Fruit fly (Drosophila melanogaster) whole organism, embryonic: ENCODE measurements around the gene CG17786.

Experiments used
- Adf1 ChIP-seq: fragments of 200-800 bp; sonication (Bioruptor generic); IDR thresholded peaks from 2 replicates; pipeline ENCODE4 v1.3.6; 2022; ENCODE audit warnings: missing biosample characterization, missing genetic modification characterization
- Aef1 ChIP-seq: fragments of 200-800 bp; sonication (Bioruptor generic); IDR thresholded peaks from 3 replicates; pipeline ENCODE4 v1.3.6; 2022; ENCODE audit warnings: missing biosample characterization, missing genetic modification characterization
- Blimp-1 ChIP-seq: fragments of 200-800 bp; sonication (Bioruptor generic); optimal IDR thresholded peaks from 3 replicates; lab custom pipeline; 2018; ENCODE audit warnings: missing biosample characterization, missing genetic modification characterization, mild to moderate bottlenecking, moderate library complexity, missing genetic modification reagents
- CG1024 ChIP-seq: fragments of 200-800 bp; sonication (Bioruptor generic); IDR thresholded peaks from 2 replicates; pipeline ENCODE4 v1.3.6; 2022; ENCODE audit warnings: missing biosample characterization, missing genetic modification characterization
- CG10267 ChIP-seq: fragments of 200-800 bp; sonication (Bioruptor generic); optimal IDR thresholded peaks from 2 replicates; lab custom pipeline; 2018; ENCODE audit warnings: missing biosample characterization, mild to moderate bottlenecking, missing genetic modification characterization, moderate library complexity
- CG10654 ChIP-seq: fragments of 200-800 bp; sonication (Bioruptor generic); optimal IDR thresholded peaks from 2 replicates; lab custom pipeline; 2016; ENCODE audit warnings: missing biosample characterization, missing genetic modification characterization
- CG11398 ChIP-seq: fragments of 200-800 bp; sonication (Bioruptor generic); optimal IDR thresholded peaks from 2 replicates; lab custom pipeline; 2016; ENCODE audit warnings: missing biosample characterization, missing genetic modification characterization
- CG13123 ChIP-seq: fragments of 200-800 bp; sonication (Bioruptor generic); optimal IDR thresholded peaks from 2 replicates; lab custom pipeline; 2016; ENCODE audit warnings: missing biosample characterization, missing genetic modification characterization
- CG13296 ChIP-seq: fragments of 200-800 bp; sonication (Bioruptor generic); optimal IDR thresholded peaks from 3 replicates; lab custom pipeline; 2018; ENCODE audit warnings: missing biosample characterization, mild to moderate bottlenecking, missing genetic modification characterization
- CG1647 ChIP-seq: fragments of 200-800 bp; sonication (Bioruptor generic); optimal IDR thresholded peaks from 3 replicates; lab custom pipeline; 2016; ENCODE audit warnings: missing biosample characterization, missing genetic modification characterization
- CG17186 ChIP-seq: fragments of 200-800 bp; sonication (Bioruptor generic); optimal IDR thresholded peaks from 3 replicates; lab custom pipeline; 2017; ENCODE audit warnings: missing biosample characterization, missing genetic modification reagents, missing genetic modification characterization
- CG2202 ChIP-seq: fragments of 200-800 bp; sonication (Bioruptor generic); optimal IDR thresholded peaks from 2 replicates; lab custom pipeline; 2018; ENCODE audit warnings: missing biosample characterization, mild to moderate bottlenecking, missing genetic modification characterization
- CG30431 ChIP-seq: fragments of 200-800 bp; sonication (Bioruptor generic); optimal IDR thresholded peaks from 2 replicates; lab custom pipeline; 2017; ENCODE audit warnings: missing biosample characterization, missing genetic modification characterization
- CG34224 ChIP-seq: fragments of 200-800 bp; sonication (Bioruptor generic); IDR thresholded peaks from 3 replicates; pipeline ENCODE4 v1.3.6; 2022; ENCODE audit warnings: missing biosample characterization, missing genetic modification characterization; ENCODE audit not compliant: partially characterized antibody
- CG42726 ChIP-seq: fragments of 200-800 bp; sonication (Bioruptor generic); IDR thresholded peaks from 2 replicates; pipeline ENCODE4 v1.3.6; 2022; ENCODE audit warnings: missing biosample characterization, missing genetic modification characterization; ENCODE audit not compliant: partially characterized antibody
- CG6175 ChIP-seq: fragments of 200-800 bp; sonication (Bioruptor generic); IDR thresholded peaks from 3 replicates; pipeline ENCODE4 v1.3.6; 2022; ENCODE audit warnings: missing biosample characterization, missing genetic modification characterization
- CG8089 ChIP-seq: fragments of 200-800 bp; sonication (Bioruptor generic); optimal IDR thresholded peaks from 3 replicates; lab custom pipeline; 2016; ENCODE audit warnings: missing biosample characterization, missing genetic modification characterization
- CG8944 ChIP-seq: fragments of 200-800 bp; sonication (Bioruptor generic); optimal IDR thresholded peaks from 3 replicates; lab custom pipeline; 2016; ENCODE audit warnings: missing biosample characterization, missing genetic modification characterization
- CG9797 ChIP-seq: fragments of 200-800 bp; sonication (Bioruptor generic); optimal IDR thresholded peaks from 3 replicates; lab custom pipeline; 2018; ENCODE audit warnings: missing biosample characterization, mild to moderate bottlenecking, missing genetic modification characterization
- Doc3 ChIP-seq: fragments of 200-800 bp; sonication (Bioruptor generic); IDR thresholded peaks from 3 replicates; pipeline ENCODE4 v1.3.6; 2022; ENCODE audit warnings: missing biosample characterization, missing genetic modification characterization; ENCODE audit not compliant: partially characterized antibody
- Dp ChIP-seq: fragments of 200-800 bp; sonication (Bioruptor generic); optimal IDR thresholded peaks from 2 replicates; lab custom pipeline; 2018; ENCODE audit warnings: missing biosample characterization, mild to moderate bottlenecking, missing genetic modification characterization, moderate library complexity
- Elba2 ChIP-seq: fragments of 200-800 bp; sonication (Bioruptor generic); optimal IDR thresholded peaks from 3 replicates; lab custom pipeline; 2016; ENCODE audit warnings: missing biosample characterization, missing genetic modification characterization
- HHEX ChIP-seq: fragments of 200-800 bp; sonication (Bioruptor generic); optimal IDR thresholded peaks from 3 replicates; lab custom pipeline; 2017; ENCODE audit warnings: missing biosample characterization, mild to moderate bottlenecking, missing genetic modification characterization, missing genetic modification reagents
- Hsf ChIP-seq: fragments of 200-800 bp; sonication (Bioruptor generic); optimal IDR thresholded peaks from 3 replicates; lab custom pipeline; 2016; ENCODE audit warnings: missing biosample characterization, missing genetic modification characterization
- MTF-1 ChIP-seq: fragments of 200-800 bp; sonication (Bioruptor generic); optimal IDR thresholded peaks from 2 replicates; lab custom pipeline; 2018; ENCODE audit warnings: missing biosample characterization, mild to moderate bottlenecking, missing genetic modification characterization, borderline replicate concordance
- Sry-β ChIP-seq: fragments of 200-800 bp; sonication (Bioruptor generic); optimal IDR thresholded peaks from 2 replicates; lab custom pipeline; 2018; ENCODE audit warnings: missing biosample characterization, mild to moderate bottlenecking, missing genetic modification characterization, moderate library complexity
- Ssrp ChIP-seq: fragments of 200-800 bp; sonication (Bioruptor generic); optimal IDR thresholded peaks from 2 replicates; lab custom pipeline; 2018; ENCODE audit warnings: missing biosample characterization, mild to moderate bottlenecking, missing genetic modification characterization, moderate library complexity
- Xrp1 ChIP-seq: fragments of 200-800 bp; sonication (Bioruptor generic); IDR thresholded peaks from 2 replicates; pipeline ENCODE4 v1.3.6; 2022; ENCODE audit warnings: missing biosample characterization, missing genetic modification characterization
- eve ChIP-seq, 2 experiments: fragments of >200 bp; optimal IDR thresholded peaks; 2 replicates each; lab custom pipeline; 2017; ENCODE audit warnings: missing biosample characterization in 2 of 2, missing genetic modification characterization in 2 of 2
- exex ChIP-seq: fragments of 200-800 bp; sonication (Bioruptor generic); optimal IDR thresholded peaks from 4 replicates; lab custom pipeline; 2018; ENCODE audit warnings: missing biosample characterization, mild to moderate bottlenecking, missing genetic modification characterization, moderate library complexity
- gcm ChIP-seq: fragments of 200-800 bp; sonication (Bioruptor generic); optimal IDR thresholded peaks from 2 replicates; lab custom pipeline; 2019; ENCODE audit warnings: missing biosample characterization, mild to moderate bottlenecking, missing genetic modification characterization, moderate library complexity
- h ChIP-seq: fragments of >200 bp; optimal IDR thresholded peaks from 2 replicates; lab custom pipeline; 2017
- hkb ChIP-seq, 2 experiments: fragments of 200-800 bp in 1 of 2; fragments of >200 bp in 1 of 2; sonication (Bioruptor generic) in 1 of 2; IDR thresholded peaks in 1 of 2; optimal IDR thresholded peaks in 1 of 2; 2 replicates each; pipeline versions ENCODE4 v1.3.6 to Lab custom; 2017 to 2022; ENCODE audit warnings: missing biosample characterization in 1 of 2, missing genetic modification characterization in 1 of 2
- lab ChIP-seq: fragments of 200-800 bp; sonication (Bioruptor generic); optimal IDR thresholded peaks from 3 replicates; lab custom pipeline; 2017; ENCODE audit warnings: missing biosample characterization, missing genetic modification characterization, mild to moderate bottlenecking, moderate library complexity, missing genetic modification reagents
- lov ChIP-seq, 2 experiments: fragments of 200-800 bp in 1 of 2; fragments of >200 bp in 1 of 2; sonication (Bioruptor generic) in 1 of 2; IDR thresholded peaks in 1 of 2; optimal IDR thresholded peaks in 1 of 2; 2 replicates in 1 of 2; 3 replicates in 1 of 2; pipeline versions ENCODE4 v1.3.6 to Lab custom; 2017 to 2022; ENCODE audit warnings: missing biosample characterization in 1 of 2, missing genetic modification characterization in 1 of 2
- luna ChIP-seq: fragments of 200-800 bp; sonication (Bioruptor generic); optimal IDR thresholded peaks from 2 replicates; lab custom pipeline; 2016; ENCODE audit warnings: missing biosample characterization, missing genetic modification characterization
- nerfin-2 ChIP-seq: fragments of 200-800 bp; sonication (Bioruptor generic); IDR thresholded peaks from 2 replicates; pipeline ENCODE4 v1.3.6; 2022; ENCODE audit warnings: missing biosample characterization, missing genetic modification characterization; ENCODE audit not compliant: partially characterized antibody
- nom ChIP-seq: fragments of 200-800 bp; sonication (Bioruptor generic); optimal IDR thresholded peaks from 2 replicates; lab custom pipeline; 2017; ENCODE audit warnings: missing biosample characterization, missing genetic modification characterization, mild to moderate bottlenecking, moderate library complexity, missing genetic modification reagents
- org-1 ChIP-seq: fragments of 200-800 bp; sonication (Bioruptor generic); optimal IDR thresholded peaks from 2 replicates; lab custom pipeline; 2017; ENCODE audit warnings: missing biosample characterization, missing genetic modification characterization
- rib ChIP-seq: fragments of 200-800 bp; sonication (Bioruptor generic); IDR thresholded peaks from 2 replicates; pipeline ENCODE4 v1.3.6; 2022; ENCODE audit warnings: missing biosample characterization, missing genetic modification characterization
- sc ChIP-seq, 3 experiments: fragments of >200 bp in 2 of 3; fragments of 200-800 bp in 1 of 3; sonication (Bioruptor generic) in 1 of 3; optimal IDR thresholded peaks; 2 replicates in 2 of 3; 3 replicates in 1 of 3; lab custom pipeline; 2017; ENCODE audit warnings: mild to moderate bottlenecking in 1 of 3, missing biosample characterization in 1 of 3, missing genetic modification characterization in 1 of 3, missing genetic modification reagents in 1 of 3
- slou ChIP-seq: fragments of 200-800 bp; sonication (Bioruptor generic); optimal IDR thresholded peaks from 3 replicates; lab custom pipeline; 2016; ENCODE audit warnings: missing biosample characterization, missing genetic modification characterization
- slp2 ChIP-seq: fragments of 200-800 bp; sonication (Bioruptor generic); optimal IDR thresholded peaks from 2 replicates; lab custom pipeline; 2016; ENCODE audit warnings: missing biosample characterization, missing genetic modification characterization
- sqz ChIP-seq: fragments of 200-800 bp; sonication (Bioruptor generic); optimal IDR thresholded peaks from 3 replicates; lab custom pipeline; 2018; ENCODE audit warnings: missing biosample characterization, mild to moderate bottlenecking, missing genetic modification characterization
- sug ChIP-seq: fragments of 200-800 bp; optimal IDR thresholded peaks from 2 replicates; lab custom pipeline; 2019; ENCODE audit warnings: missing biosample characterization, mild to moderate bottlenecking, missing genetic modification characterization, moderate library complexity
- tap ChIP-seq: fragments of 200-800 bp; optimal IDR thresholded peaks from 3 replicates; lab custom pipeline; 2019; ENCODE audit warnings: missing biosample characterization, mild to moderate bottlenecking, missing genetic modification characterization, moderate library complexity
- tgo ChIP-seq: fragments of 200-800 bp; sonication (Bioruptor generic); IDR thresholded peaks from 3 replicates; pipeline ENCODE4 v1.3.6; 2022; ENCODE audit warnings: missing biosample characterization, missing genetic modification characterization
- tio ChIP-seq: fragments of 200-800 bp; sonication (Bioruptor generic); optimal IDR thresholded peaks from 2 replicates; lab custom pipeline; 2017; ENCODE audit warnings: missing biosample characterization, missing genetic modification characterization, inconsistent platforms
- z ChIP-seq: fragments of 200-800 bp; sonication (Bioruptor generic); IDR thresholded peaks from 3 replicates; pipeline ENCODE4 v1.3.6; 2022; ENCODE audit warnings: missing biosample characterization, missing genetic modification characterization

CG17786 gene

dm6 chr3R:24169362-24169761 is 49.2 kb downstream of the CG17786 start, which contains the start of gene CG5510 (continued):
- TF ChIP-seq CG11398 (GFP tag; lab: Kevin White, UChicago) (no peak), Ssrp (tag; lab: Kevin White, UChicago) (no peak), CG30431 (GFP tag; lab: Kevin White, UChicago) (no peak), CG8089 (GFP tag; lab: Kevin White, UChicago) (no peak), exex (tag; lab: Kevin White, UChicago) (no peak), h (no peak), Elba2 (GFP tag; lab: Kevin White, UChicago) (peak; percentile 33), MTF-1 (no peak), luna (no peak), Xrp1 (GFP tag; lab: Robert Waterston, UW) (no peak; the same call in 1 of the 2 replicates), tio (GFP tag; lab: Kevin White, UChicago) (no peak), Hsf (GFP tag; lab: Kevin White, UChicago) (peak; percentile 47), tap (tag; lab: Kevin White, UChicago) (no peak), HHEX (GFP tag; lab: Kevin White, UChicago) (peak; percentile 26), CG42726 (peak; percentile 96), CG2202 (tag; lab: Kevin White, UChicago) (no peak), tgo (GFP tag; lab: Robert Waterston, UW) (peak; percentile 20; the same call in 1 of the 3 replicates), Doc3 (GFP tag; lab: Robert Waterston, UW) (peak; percentile 97), Blimp-1 (GFP tag; lab: Kevin White, UChicago) (peak; percentile 25), org-1 (GFP tag; lab: Kevin White, UChicago) (no peak), lab (no peak), nerfin-2 (GFP tag; lab: Robert Waterston, UW) (peak; percentile 98), Aef1 (GFP tag; lab: Robert Waterston, UW) (peak; percentile 57; the same call in 2 of the 3 replicates), CG13296 (GFP tag; lab: Kevin White, UChicago) (no peak), sc (optimal IDR thresholded peaks at IDR 0.05; lab: Kevin White, UChicago) (no peak), sc (GFP tag; optimal IDR thresholded peaks at IDR 0.05; lab: Kevin White, UChicago) (no peak), rib (GFP tag; lab: Robert Waterston, UW) (peak; percentile 33; the same call in 1 of the 2 replicates), nom (GFP tag; lab: Kevin White, UChicago) (no peak), gcm (GFP tag; lab: Kevin White, UChicago) (no peak), sug (tag; lab: Kevin White, UChicago) (peak; percentile 73), slou (GFP tag; lab: Kevin White, UChicago) (no peak), CG9797 (GFP tag; lab: Kevin White, UChicago) (peak; percentile 57), CG1024 (GFP tag; lab: Robert Waterston, UW) (no peak), Sry-β (GFP tag; lab: Kevin White, UChicago) (peak; percentile 29), sqz (GFP tag; lab: Kevin White, UChicago) (no peak), CG34224 (GFP tag; lab: Robert Waterston, UW) (peak; percentile 99), hkb (optimal IDR thresholded peaks at IDR 0.05; lab: Kevin White, UChicago) (no peak), hkb (GFP tag; IDR thresholded peaks at IDR 0.05; lab: Robert Waterston, UW) (no peak), CG10654 (GFP tag; lab: Kevin White, UChicago) (no peak), Adf1 (GFP tag; lab: Robert Waterston, UW) (peak; percentile 38; the same call in 1 of the 2 replicates), CG10267 (tag; lab: Kevin White, UChicago) (peak; percentile 59), CG1647 (no peak), CG6175 (GFP tag; lab: Robert Waterston, UW) (no peak), Dp (GFP tag; lab: Kevin White, UChicago) (peak; percentile 96), CG13123 (GFP tag; lab: Kevin White, UChicago) (no peak), lov (optimal IDR thresholded peaks at IDR 0.05; lab: Kevin White, UChicago) (no peak), lov (GFP tag; IDR thresholded peaks at IDR 0.05; lab: Robert Waterston, UW) (0 out of 3 replicates have a peak, but pooled peaks have one; percentile 20), CG17186 (GFP tag; lab: Kevin White, UChicago) (peak; percentile 80), slp2 (no peak), CG8944 (GFP tag; lab: Kevin White, UChicago) (peak; percentile 62), z (GFP tag; lab: Robert Waterston, UW) (no peak), eve (GFP tag; optimal IDR thresholded peaks at IDR 0.05; lab: Kevin White, UChicago) (no peak)
